Worm (Caenorhabditis elegans): ENCODE measurements around the gene melo-3.

Gene melo-3

ce11 chrV:15012542-15013301, 23.9 kb downstream of the melo-3 start (continued):
- TF ChIP-seq fkh-10 (GFP tag; optimal IDR thresholded peaks at IDR 0.05): no peak
- peak; percentile 49 for TF ChIP-seq elt-1 (tag; optimal IDR thresholded peaks at IDR 0.05)
- no peak for TF ChIP-seq ztf-11 (tag; optimal IDR thresholded peaks at IDR 0.05)

ce11 chrV:15011560-15011959, 25.1 kb downstream of the melo-3 start, which contains the start of gene nmr-2:
TSS of gene nmr-2 (minus strand) at chrV:15011660.
- TF ChIP-seq aly-2 (tag; optimal IDR thresholded peaks at IDR 0.05): no peak
- TF ChIP-seq egl-27 (tag; optimal IDR thresholded peaks at IDR 0.05): no peak
- no peak for TF ChIP-seq skn-1 (tag; optimal IDR thresholded peaks at IDR 0.05)

- TF ChIP-seq nhr-67 (tag; optimal IDR thresholded peaks at IDR 0.05) (no peak), elt-3 (tag; optimal IDR thresholded peaks at IDR 0.05) (no peak), lin-39 (tag; optimal IDR thresholded peaks at IDR 0.05) (no peak), ceh-82 (tag; optimal IDR thresholded peaks at IDR 0.05) (no peak), unc-39 (tag; optimal IDR thresholded peaks at IDR 0.05) (no peak), nhr-23 (tag; optimal IDR thresholded peaks at IDR 0.05) (no peak), jun-1 (tag; optimal IDR thresholded peaks at IDR 0.05) (no peak), snpc-4 (tag; optimal IDR thresholded peaks at IDR 0.05) (no peak), aly-2 (tag; optimal IDR thresholded peaks at IDR 0.05) (no peak), elt-2 (tag; optimal IDR thresholded peaks at IDR 0.05) (no peak), ceh-28 (tag; optimal IDR thresholded peaks at IDR 0.05) (no peak), tbx-2 (tag; optimal IDR thresholded peaks at IDR 0.05) (no peak), ZK546.5 (tag; optimal IDR thresholded peaks at IDR 0.05) (no peak), nhr-43 (tag; optimal IDR thresholded peaks at IDR 0.05; ENCODE audit: poor library complexity, severe bottlenecking) (no peak), daf-12 (tag; optimal IDR thresholded peaks at IDR 0.05) (no peak)
Measured at ce11 chrV:15004800-15005199, 31.9 kb downstream of the melo-3 start, which contains the start of gene hrde-2. TSS of gene hrde-2 (plus strand) at chrV:15005100.

- TF ChIP-seq sea-2 (GFP tag; optimal IDR thresholded peaks at IDR 0.05): no peak
- TF ChIP-seq skn-1 (tag; optimal IDR thresholded peaks at IDR 0.05): peak; percentile 71
- peak; percentile 94 for TF ChIP-seq nfya-1 (tag; optimal IDR thresholded peaks at IDR 0.05; ENCODE audit: insufficient read depth)
- TF ChIP-seq aly-2 (tag; optimal IDR thresholded peaks at IDR 0.05): no peak
- peak; percentile 14 for TF ChIP-seq nhr-77 (tag; optimal IDR thresholded peaks at IDR 0.05)
- peak; percentile 96 for TF ChIP-seq ceh-28 (tag; optimal IDR thresholded peaks at IDR 0.05)
- peak; percentile 59 for TF ChIP-seq unc-62 (GFP tag; optimal IDR thresholded peaks at IDR 0.05)
- peak; percentile 26 for TF ChIP-seq ztf-4 (tag; optimal IDR thresholded peaks at IDR 0.05)
- TF ChIP-seq jun-1 (tag; optimal IDR thresholded peaks at IDR 0.05): peak; percentile 75
- peak in 1 of 3 experiments; percentile 72 for TF ChIP-seq elt-3 (tag; optimal IDR thresholded peaks at IDR 0.05)
- TF ChIP-seq ceh-82 (tag; optimal IDR thresholded peaks at IDR 0.05): peak; percentile 53
- TF ChIP-seq hmg-11 (tag; optimal IDR thresholded peaks at IDR 0.05): peak; percentile 81
- TF ChIP-seq lin-39 (tag; optimal IDR thresholded peaks at IDR 0.05): peak; percentile 84
- TF ChIP-seq ceh-16 (tag; optimal IDR thresholded peaks at IDR 0.05): no peak
- peak; percentile 39 for TF ChIP-seq zag-1 (tag; optimal IDR thresholded peaks at IDR 0.05)
- TF ChIP-seq fkh-10 (GFP tag; optimal IDR thresholded peaks at IDR 0.05): peak; percentile 80
- no peak for TF ChIP-seq nhr-76 (tag; optimal IDR thresholded peaks at IDR 0.05)
- TF ChIP-seq ceh-9 (tag; optimal IDR thresholded peaks at IDR 0.05): no peak
- no peak for TF ChIP-seq ama-1 (optimal IDR thresholded peaks at IDR 0.05)
- no peak for TF ChIP-seq daf-12 (tag; optimal IDR thresholded peaks at IDR 0.05)
- peak; percentile 95 for TF ChIP-seq pha-4 (tag; optimal IDR thresholded peaks at IDR 0.05)
- peak; percentile 91 for TF ChIP-seq nhr-23 (tag; optimal IDR thresholded peaks at IDR 0.05)
- TF ChIP-seq nhr-28 (tag; optimal IDR thresholded peaks at IDR 0.05): no peak
- TF ChIP-seq R02D3.7 (tag; optimal IDR thresholded peaks at IDR 0.05): peak; percentile 88
- peak; percentile 91 for TF ChIP-seq lsy-12 (tag; optimal IDR thresholded peaks at IDR 0.05)
- TF ChIP-seq ztf-11 (tag; optimal IDR thresholded peaks at IDR 0.05): no peak
- TF ChIP-seq pqm-1 (tag; optimal IDR thresholded peaks at IDR 0.05): peak; percentile 61
- peak; percentile 98 for TF ChIP-seq lin-15B (tag; optimal IDR thresholded peaks at IDR 0.05)
- TF ChIP-seq nhr-12 (tag; optimal IDR thresholded peaks at IDR 0.05): no peak
- TF ChIP-seq snpc-4 (tag; optimal IDR thresholded peaks at IDR 0.05): peak; percentile 80
- TF ChIP-seq egl-27 (tag; optimal IDR thresholded peaks at IDR 0.05): peak; percentile 10
- peak; percentile 94 for TF ChIP-seq nhr-25 (tag; optimal IDR thresholded peaks at IDR 0.05)
- no peak for TF ChIP-seq nhr-237 (tag; optimal IDR thresholded peaks at IDR 0.05)
- peak; percentile 92 for TF ChIP-seq egl-5 (tag; optimal IDR thresholded peaks at IDR 0.05)
- no peak for TF ChIP-seq fos-1 (tag; optimal IDR thresholded peaks at IDR 0.05)
- peak; percentile 48 for TF ChIP-seq tbx-2 (tag; optimal IDR thresholded peaks at IDR 0.05)
- TF ChIP-seq elt-1 (tag; optimal IDR thresholded peaks at IDR 0.05): peak; percentile 24
- peak; percentile 72 for TF ChIP-seq elt-2 (tag; optimal IDR thresholded peaks at IDR 0.05)
- TF ChIP-seq nhr-43 (tag; optimal IDR thresholded peaks at IDR 0.05; ENCODE audit: poor library complexity, severe bottlenecking): peak; percentile 91
- TF ChIP-seq mml-1 (tag; optimal IDR thresholded peaks at IDR 0.05): no peak
Measured at ce11 chrV:15002184-15002690, 34.4 kb downstream of the melo-3 start, which contains the start of the genes fib-1 and mut-15. TSS of gene fib-1 (minus strand) at chrV:15002223. TSS of gene mut-15 (plus strand) at chrV:15002543.

Data from whole organism, L3 larva.